Fruit fly (Drosophila melanogaster) whole organism, embryonic: Measurements from ENCODE around the gene pug.

Experiments used
- Atf-2 ChIP-seq: fragments of 200-800 bp; sonication (Bioruptor generic); optimal IDR thresholded peaks from 2 replicates; lab custom pipeline; 2016; ENCODE audit warnings: missing biosample characterization, missing genetic modification characterization
- CG10267 ChIP-seq: fragments of 200-800 bp; sonication (Bioruptor generic); optimal IDR thresholded peaks from 2 replicates; lab custom pipeline; 2018; ENCODE audit warnings: missing biosample characterization, mild to moderate bottlenecking, missing genetic modification characterization, moderate library complexity
- CG10321 ChIP-seq: fragments of 200-800 bp; sonication (Bioruptor generic); IDR thresholded peaks from 2 replicates; pipeline ENCODE4 v1.3.6; 2022; ENCODE audit warnings: missing biosample characterization, missing genetic modification characterization
- CG11247 ChIP-seq: fragments of 200-800 bp; sonication (Bioruptor generic); IDR thresholded peaks from 2 replicates; pipeline ENCODE4 v1.3.6; 2022; ENCODE audit warnings: missing biosample characterization, missing genetic modification characterization
- CG1233 ChIP-seq: fragments of 200-800 bp; sonication (Bioruptor generic); optimal IDR thresholded peaks from 4 replicates; lab custom pipeline; 2018; ENCODE audit warnings: missing biosample characterization, mild to moderate bottlenecking, missing genetic modification characterization
- CG13424 ChIP-seq: fragments of 200-800 bp; sonication (Bioruptor generic); optimal IDR thresholded peaks from 2 replicates; lab custom pipeline; 2019; ENCODE audit warnings: missing biosample characterization, mild to moderate bottlenecking, missing genetic modification characterization, moderate library complexity
- CG15011 ChIP-seq: fragments of 200-800 bp; sonication (Bioruptor generic); optimal IDR thresholded peaks from 3 replicates; lab custom pipeline; 2018; ENCODE audit warnings: missing biosample characterization, mild to moderate bottlenecking, missing genetic modification characterization
- CG15479 ChIP-seq: fragments of 200-800 bp; sonication (Bioruptor generic); optimal IDR thresholded peaks from 3 replicates; lab custom pipeline; 2019; ENCODE audit warnings: missing biosample characterization, mild to moderate bottlenecking, missing genetic modification characterization, moderate library complexity
- CG15514 ChIP-seq: fragments of 200-800 bp; sonication (Bioruptor generic); optimal IDR thresholded peaks from 3 replicates; lab custom pipeline; 2017; ENCODE audit warnings: missing biosample characterization, missing genetic modification characterization, mild to moderate bottlenecking, moderate library complexity, missing genetic modification reagents
- CG17612 ChIP-seq: fragments of 200-800 bp; sonication (Bioruptor generic); IDR thresholded peaks from 2 replicates; pipeline ENCODE4 v1.3.6; 2022; ENCODE audit warnings: missing biosample characterization, missing genetic modification characterization
- CG3407 ChIP-seq: fragments of 200-800 bp; sonication (Bioruptor generic); optimal IDR thresholded peaks from 2 replicates; lab custom pipeline; 2018; ENCODE audit warnings: missing biosample characterization, mild to moderate bottlenecking, missing genetic modification characterization
- CG34376 ChIP-seq: fragments of 200-800 bp; sonication (Bioruptor generic); optimal IDR thresholded peaks from 2 replicates; lab custom pipeline; 2018; ENCODE audit warnings: missing biosample characterization, mild to moderate bottlenecking, missing genetic modification characterization
- CG4404 ChIP-seq: fragments of 200-800 bp; sonication (Bioruptor generic); IDR thresholded peaks from 2 replicates; pipeline ENCODE4 v1.3.6; 2022; ENCODE audit warnings: missing biosample characterization, missing genetic modification characterization
- CG5953 ChIP-seq: fragments of 200-800 bp; sonication (Bioruptor generic); IDR thresholded peaks from 2 replicates; pipeline ENCODE4 v1.3.6; 2022; ENCODE audit warnings: missing biosample characterization, missing genetic modification characterization
- CrebB ChIP-seq: fragments of 200-800 bp; sonication (Bioruptor generic); optimal IDR thresholded peaks from 3 replicates; lab custom pipeline; 2018; ENCODE audit warnings: missing biosample characterization, mild to moderate bottlenecking, missing genetic modification characterization
- Dfd ChIP-seq, 2 experiments: fragments of >200 bp; optimal IDR thresholded peaks; 2 replicates each; lab custom pipeline; 2017; ENCODE audit warnings: missing biosample characterization in 2 of 2, missing genetic modification characterization in 2 of 2
- Gug ChIP-seq: fragments of 200-800 bp; sonication (Bioruptor generic); IDR thresholded peaks from 4 replicates; pipeline ENCODE4 v1.3.6; 2022; ENCODE audit warnings: missing biosample characterization, missing genetic modification characterization
- HLH54F ChIP-seq: fragments of 200-800 bp; sonication (Bioruptor generic); optimal IDR thresholded peaks from 3 replicates; lab custom pipeline; 2016; ENCODE audit warnings: missing biosample characterization, missing genetic modification characterization
- Hey ChIP-seq: fragments of 200-800 bp; sonication (Bioruptor generic); optimal IDR thresholded peaks from 3 replicates; lab custom pipeline; 2018; ENCODE audit warnings: missing biosample characterization, mild to moderate bottlenecking, missing genetic modification characterization
- HmgD ChIP-seq: fragments of 200-800 bp; sonication (Bioruptor generic); optimal IDR thresholded peaks from 3 replicates; lab custom pipeline; 2016; ENCODE audit warnings: missing biosample characterization, missing genetic modification characterization
- Lhr ChIP-seq: fragments of 200-800 bp; sonication (Bioruptor generic); optimal IDR thresholded peaks from 3 replicates; lab custom pipeline; 2017; ENCODE audit warnings: mild to moderate bottlenecking, missing biosample characterization, missing genetic modification reagents, missing genetic modification characterization
- Lim3 ChIP-seq: fragments of 200-800 bp; sonication (Bioruptor generic); IDR thresholded peaks from 2 replicates; pipeline ENCODE4 v1.3.6; 2022; ENCODE audit warnings: missing biosample characterization, missing genetic modification characterization
- Meics ChIP-seq: fragments of 200-800 bp; sonication (Bioruptor generic); optimal IDR thresholded peaks from 2 replicates; lab custom pipeline; 2017; ENCODE audit warnings: missing biosample characterization, mild to moderate bottlenecking, missing genetic modification characterization
- NC2β ChIP-seq: fragments of 200-800 bp; sonication (Bioruptor generic); optimal IDR thresholded peaks from 2 replicates; lab custom pipeline; 2016; ENCODE audit warnings: missing biosample characterization, missing genetic modification characterization
- NfI ChIP-seq: fragments of 200-800 bp; sonication (Bioruptor generic); optimal IDR thresholded peaks from 3 replicates; lab custom pipeline; 2018; ENCODE audit warnings: missing biosample characterization, mild to moderate bottlenecking, missing genetic modification characterization, moderate library complexity
- Poxn ChIP-seq: fragments of 200-800 bp; sonication (Bioruptor generic); IDR thresholded peaks from 2 replicates; pipeline ENCODE4 v1.3.6; 2022; ENCODE audit warnings: missing biosample characterization, missing genetic modification characterization
- cg ChIP-seq: fragments of 200-800 bp; sonication (Bioruptor generic); optimal IDR thresholded peaks from 3 replicates; lab custom pipeline; 2019; ENCODE audit warnings: missing biosample characterization, mild to moderate bottlenecking, missing genetic modification characterization, moderate library complexity
- chinmo ChIP-seq: fragments of 200-800 bp; sonication (Bioruptor generic); IDR thresholded peaks from 4 replicates; pipeline ENCODE4 v1.3.6; 2022; ENCODE audit warnings: missing biosample characterization, missing genetic modification characterization; ENCODE audit not compliant: partially characterized antibody
- dysf ChIP-seq: fragments of 200-800 bp; sonication (Bioruptor generic); IDR thresholded peaks from 3 replicates; pipeline ENCODE4 v1.3.6; 2022; ENCODE audit warnings: missing biosample characterization, missing genetic modification characterization
- exex ChIP-seq: fragments of 200-800 bp; sonication (Bioruptor generic); optimal IDR thresholded peaks from 4 replicates; lab custom pipeline; 2018; ENCODE audit warnings: missing biosample characterization, mild to moderate bottlenecking, missing genetic modification characterization, moderate library complexity
- fd64A ChIP-seq: fragments of 200-800 bp; sonication (Bioruptor generic); optimal IDR thresholded peaks from 3 replicates; lab custom pipeline; 2018; ENCODE audit warnings: missing biosample characterization, mild to moderate bottlenecking, missing genetic modification characterization
- gce ChIP-seq: fragments of 200-800 bp; sonication (Bioruptor generic); IDR thresholded peaks from 3 replicates; pipeline ENCODE4 v1.3.6; 2022; ENCODE audit warnings: missing biosample characterization, missing genetic modification characterization
- her ChIP-seq: fragments of 200-800 bp; sonication (Bioruptor generic); optimal IDR thresholded peaks from 2 replicates; lab custom pipeline; 2016; ENCODE audit warnings: missing biosample characterization, missing genetic modification characterization
- inv ChIP-seq: fragments of 200-800 bp; sonication (Bioruptor generic); IDR thresholded peaks from 2 replicates; pipeline ENCODE4 v1.3.6; 2022; ENCODE audit warnings: missing biosample characterization, missing genetic modification characterization; ENCODE audit not compliant: partially characterized antibody
- klu ChIP-seq: fragments of 200-800 bp; sonication (Bioruptor generic); IDR thresholded peaks from 2 replicates; pipeline ENCODE4 v1.3.6; 2022; ENCODE audit warnings: missing biosample characterization, missing genetic modification characterization
- p53 ChIP-seq: fragments of 200-800 bp; sonication (Bioruptor generic); optimal IDR thresholded peaks from 2 replicates; lab custom pipeline; 2016; ENCODE audit warnings: missing biosample characterization, missing genetic modification characterization
- repo ChIP-seq: fragments of 200-800 bp; sonication (Bioruptor generic); optimal IDR thresholded peaks from 2 replicates; lab custom pipeline; 2016; ENCODE audit warnings: missing biosample characterization, missing genetic modification characterization
- sima ChIP-seq: fragments of 200-800 bp; sonication (Bioruptor generic); optimal IDR thresholded peaks from 2 replicates; lab custom pipeline; 2016; ENCODE audit warnings: missing biosample characterization, missing genetic modification characterization
- sug ChIP-seq: fragments of 200-800 bp; optimal IDR thresholded peaks from 2 replicates; lab custom pipeline; 2019; ENCODE audit warnings: missing biosample characterization, mild to moderate bottlenecking, missing genetic modification characterization, moderate library complexity
- tap ChIP-seq: fragments of 200-800 bp; optimal IDR thresholded peaks from 3 replicates; lab custom pipeline; 2019; ENCODE audit warnings: missing biosample characterization, mild to moderate bottlenecking, missing genetic modification characterization, moderate library complexity
- tup ChIP-seq: fragments of 200-800 bp; sonication (Bioruptor generic); optimal IDR thresholded peaks from 2 replicates; lab custom pipeline; 2016; ENCODE audit warnings: missing biosample characterization, mild to moderate bottlenecking, missing genetic modification characterization, moderate library complexity

The pug gene

DNA sequence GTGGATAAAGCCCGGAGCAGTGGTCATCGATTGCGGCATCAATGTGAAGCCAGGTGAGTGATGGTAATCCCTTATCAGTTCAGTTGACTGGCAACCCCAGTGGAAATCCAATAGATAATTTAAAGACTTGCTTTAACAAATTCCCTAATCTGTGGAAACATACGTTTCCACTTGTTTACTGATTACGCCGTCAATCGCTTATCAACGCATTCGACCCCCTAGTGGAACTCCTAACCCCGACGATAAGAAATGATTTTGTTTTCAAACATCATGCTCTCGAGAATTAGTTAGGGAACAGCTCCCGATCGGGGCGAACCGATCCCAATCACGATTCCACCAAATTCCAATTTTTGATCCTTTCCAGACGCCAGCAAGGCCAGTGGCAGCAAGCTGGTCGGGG lies 4.3 kb downstream of the pug start:
- TF ChIP-seq gce: no peak
- TF ChIP-seq CG15479: peak; percentile 14
- TF ChIP-seq exex: peak; percentile 32
- TF ChIP-seq HLH54F (GFP tag; lab: Kevin White, UChicago): no peak
- TF ChIP-seq Lim3: no peak
- TF ChIP-seq Hey (tag; lab: Kevin White, UChicago): peak; percentile 93
- 0 out of 4 replicates have a peak, but pooled peaks have one; percentile 27 for TF ChIP-seq chinmo (GFP tag; lab: Robert Waterston, UW)
- no peak for TF ChIP-seq Lhr (GFP tag; lab: Kevin White, UChicago)
- no peak for TF ChIP-seq inv (GFP tag; lab: Robert Waterston, UW)
- peak; percentile 97 for TF ChIP-seq sug (tag; lab: Kevin White, UChicago)
- peak; percentile 20 for TF ChIP-seq CG34376 (GFP tag; lab: Kevin White, UChicago)
- no peak for TF ChIP-seq CG17612 (GFP tag; lab: Robert Waterston, UW)
- TF ChIP-seq, all 482 proteins: peak for 6

DNA sequence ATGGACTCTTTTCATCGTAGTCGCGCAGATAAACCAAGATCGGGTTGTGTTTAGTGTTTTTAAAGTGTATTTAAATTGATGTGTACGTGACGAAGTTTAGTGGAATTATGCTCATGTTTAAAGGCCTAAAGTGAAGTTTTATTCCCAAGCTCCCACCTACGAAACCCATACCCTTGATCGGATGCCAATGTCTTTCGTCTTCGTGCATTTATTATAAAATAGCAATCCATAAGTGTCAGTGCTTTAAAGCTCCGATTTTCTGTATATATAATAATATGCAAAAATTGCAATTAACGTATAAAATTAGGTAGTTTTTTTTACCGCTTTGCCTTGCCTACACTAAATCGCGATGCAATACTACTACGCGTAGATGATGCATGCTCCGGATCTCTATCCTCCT lies 8.6 kb downstream of the pug start, which contains the start of gene CG31391:
Gene CG31391, minus strand, starts transcription at position 101 of the 400 bp plus-strand sequence.
- TF ChIP-seq Dfd (GFP tag; optimal IDR thresholded peaks at IDR 0.05; lab: Kevin White, UChicago) (no peak), CG15011 (GFP tag; lab: Kevin White, UChicago) (no peak), repo (GFP tag; lab: Kevin White, UChicago) (no peak), CG10267 (tag; lab: Kevin White, UChicago) (no peak), fd64A (GFP tag; lab: Kevin White, UChicago) (no peak), Poxn (GFP tag; lab: Robert Waterston, UW) (no peak), CG15514 (no peak), dysf (GFP tag; lab: Robert Waterston, UW) (no peak), cg (GFP tag; lab: Kevin White, UChicago) (no peak), CG10321 (no peak), Meics (GFP tag; lab: Kevin White, UChicago) (no peak), CG5953 (GFP tag; lab: Robert Waterston, UW) (no peak), CG13424 (tag; lab: Kevin White, UChicago) (no peak), NC2β (GFP tag; lab: Kevin White, UChicago) (no peak)
- TF ChIP-seq, all 482 proteins: peak for 0

DNA sequence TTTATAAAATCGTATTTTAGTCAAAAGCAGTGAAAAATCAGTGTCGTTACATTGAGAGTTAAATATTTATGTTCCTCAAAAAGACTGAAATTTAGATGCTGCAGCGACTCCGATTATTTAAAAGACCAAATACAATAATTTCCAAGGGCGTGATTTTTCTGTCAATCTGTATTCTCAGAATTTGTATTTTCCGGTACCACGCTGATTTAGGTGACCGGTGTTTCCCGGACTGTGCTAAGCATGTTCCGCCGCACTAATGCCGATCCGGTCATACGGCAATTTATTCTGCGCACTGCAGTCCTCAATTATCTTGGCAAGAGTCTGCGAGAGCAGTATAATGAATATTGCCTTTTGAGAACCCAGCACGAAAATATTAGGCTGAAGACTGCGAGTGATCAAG lies 10.4 kb downstream of the pug start, which contains the start of the genes CG31467 and CG14684:
Gene CG31467, minus strand, starts transcription at position 101 of the 400 bp plus-strand sequence.
Gene CG14684, plus strand, starts transcription at position 212 of the 400 bp plus-strand sequence.
- TF ChIP-seq Gug (no peak), tup (GFP tag; lab: Kevin White, UChicago) (no peak), CrebB (tag; lab: Kevin White, UChicago) (no peak), CG11247 (GFP tag; lab: Robert Waterston, UW) (no peak), sima (GFP tag; lab: Kevin White, UChicago) (no peak), CG4404 (GFP tag; lab: Robert Waterston, UW) (no peak), Atf-2 (GFP tag; lab: Kevin White, UChicago) (no peak), CG1233 (GFP tag; lab: Kevin White, UChicago) (no peak), CG3407 (no peak), NfI (GFP tag; lab: Kevin White, UChicago) (no peak), HmgD (no peak), p53 (GFP tag; lab: Kevin White, UChicago) (no peak), tap (no peak), her (no peak), klu (GFP tag; lab: Robert Waterston, UW) (no peak)
